Fruit fly (Drosophila melanogaster) whole organism, prepupa: ENCODE data around the gene gwl.

Experiments
- CG10631 ChIP-seq: fragments of 200-800 bp; sonication (Bioruptor generic); optimal IDR thresholded peaks from 2 replicates; lab custom pipeline; 2016; ENCODE audit warnings: missing biosample characterization, missing genetic modification characterization
- CG10669 ChIP-seq: fragments of 200-800 bp; sonication (Bioruptor generic); optimal IDR thresholded peaks from 3 replicates; lab custom pipeline; 2018; ENCODE audit warnings: missing biosample characterization, mild to moderate bottlenecking, missing genetic modification characterization, moderate library complexity
- CG11294 ChIP-seq: fragments of 200-800 bp; sonication (Bioruptor generic); IDR thresholded peaks from 2 replicates; pipeline ENCODE4 v1.3.6; 2022; ENCODE audit warnings: missing biosample characterization, missing genetic modification characterization
- CG11762 ChIP-seq: fragments of 200-800 bp; sonication (Bioruptor generic); optimal IDR thresholded peaks from 3 replicates; lab custom pipeline; 2016; ENCODE audit warnings: missing biosample characterization, missing genetic modification characterization; ENCODE audit not compliant: insufficient read depth
- CG11902 ChIP-seq: fragments of 200-800 bp; sonication (Bioruptor generic); optimal IDR thresholded peaks from 3 replicates; lab custom pipeline; 2016; ENCODE audit warnings: missing biosample characterization, missing genetic modification characterization
- CG15336 ChIP-seq: fragments of 200-800 bp; sonication (Bioruptor generic); IDR thresholded peaks from 2 replicates; pipeline ENCODE4 v1.3.6; 2022; ENCODE audit warnings: missing biosample characterization, missing genetic modification characterization
- CG1621 ChIP-seq: fragments of 200-800 bp; sonication (Bioruptor generic); optimal IDR thresholded peaks from 3 replicates; lab custom pipeline; 2018; ENCODE audit warnings: missing biosample characterization, mild to moderate bottlenecking, missing genetic modification characterization
- CG3032 ChIP-seq: fragments of 200-800 bp; optimal IDR thresholded peaks from 2 replicates; lab custom pipeline; 2019; ENCODE audit warnings: missing biosample characterization, mild to moderate bottlenecking, missing genetic modification characterization, moderate library complexity
- CG32006 ChIP-seq: fragments of 200-800 bp; sonication (Bioruptor generic); optimal IDR thresholded peaks from 3 replicates; lab custom pipeline; 2017; ENCODE audit warnings: missing biosample characterization, mild to moderate bottlenecking, missing genetic modification characterization
- CG3919 ChIP-seq: fragments of 200-800 bp; sonication (Bioruptor generic); optimal IDR thresholded peaks from 3 replicates; lab custom pipeline; 2016; ENCODE audit warnings: missing biosample characterization, missing genetic modification characterization
- CG6276 ChIP-seq: fragments of 200-800 bp; sonication (Bioruptor generic); optimal IDR thresholded peaks from 2 replicates; lab custom pipeline; 2017; ENCODE audit warnings: missing biosample characterization, mild to moderate bottlenecking, missing genetic modification characterization
- CG6792 ChIP-seq: fragments of 200-800 bp; sonication (Bioruptor generic); optimal IDR thresholded peaks from 3 replicates; lab custom pipeline; 2016; ENCODE audit warnings: missing biosample characterization, missing genetic modification characterization
- CG6808 ChIP-seq: fragments of 200-800 bp; sonication (Bioruptor generic); optimal IDR thresholded peaks from 3 replicates; lab custom pipeline; 2017; ENCODE audit warnings: missing biosample characterization, missing genetic modification characterization, mild to moderate bottlenecking, moderate library complexity, missing genetic modification reagents
- CG6854 ChIP-seq: fragments of 200-800 bp; sonication (Bioruptor generic); optimal IDR thresholded peaks from 2 replicates; lab custom pipeline; 2017; ENCODE audit warnings: missing biosample characterization, mild to moderate bottlenecking, missing genetic modification characterization
- CG7368 ChIP-seq: fragments of 200-800 bp; sonication (Bioruptor generic); optimal IDR thresholded peaks from 3 replicates; lab custom pipeline; 2016; ENCODE audit warnings: missing biosample characterization, missing genetic modification characterization
- CG8319 ChIP-seq: fragments of 200-800 bp; sonication (Bioruptor generic); optimal IDR thresholded peaks from 3 replicates; lab custom pipeline; 2016; ENCODE audit warnings: missing biosample characterization, missing genetic modification characterization
- CG9139 ChIP-seq: fragments of 200-800 bp; sonication (Bioruptor generic); optimal IDR thresholded peaks from 3 replicates; lab custom pipeline; 2017; ENCODE audit warnings: missing biosample characterization, mild to moderate bottlenecking, missing genetic modification characterization
- Eip75B ChIP-seq: fragments of 200-800 bp; sonication (Bioruptor generic); optimal IDR thresholded peaks from 3 replicates; lab custom pipeline; 2016; ENCODE audit warnings: missing biosample characterization, missing genetic modification characterization
- Eip78C ChIP-seq: fragments of 200-800 bp; sonication (Bioruptor generic); peaks from one replicate; lab custom pipeline; 2016; ENCODE audit warnings: missing biosample characterization, missing genetic modification characterization
- Ets21C ChIP-seq: fragments of 200-800 bp; sonication (Bioruptor generic); optimal IDR thresholded peaks from 3 replicates; lab custom pipeline; 2016; ENCODE audit warnings: missing biosample characterization, missing genetic modification characterization
- Ets96B ChIP-seq: fragments of 200-800 bp; optimal IDR thresholded peaks from 2 replicates; lab custom pipeline; 2019; ENCODE audit warnings: missing biosample characterization, mild to moderate bottlenecking, missing genetic modification characterization, moderate library complexity
- Gug ChIP-seq: fragments of 200-800 bp; sonication (Bioruptor generic); IDR thresholded peaks from 2 replicates; pipeline ENCODE4 v1.3.6; 2022; ENCODE audit warnings: missing biosample characterization, missing genetic modification characterization
- Hr38 ChIP-seq: sonication (Bioruptor generic); optimal IDR thresholded peaks from 2 replicates; lab custom pipeline; 2016; ENCODE audit warnings: missing biosample characterization, missing genetic modification characterization
- Lpt ChIP-seq: fragments of 200-800 bp; sonication (Bioruptor generic); optimal IDR thresholded peaks from 3 replicates; lab custom pipeline; 2016; ENCODE audit warnings: missing biosample characterization, missing genetic modification characterization
- Met ChIP-seq: fragments of 200-800 bp; sonication (Bioruptor generic); optimal IDR thresholded peaks from 3 replicates; lab custom pipeline; 2016; ENCODE audit warnings: missing biosample characterization, missing genetic modification characterization
- Smox ChIP-seq: fragments of 200-800 bp; sonication (Bioruptor generic); optimal IDR thresholded peaks from 3 replicates; lab custom pipeline; 2016; ENCODE audit warnings: missing biosample characterization, missing genetic modification characterization
- Sox14 ChIP-seq: fragments of 200-800 bp; sonication (Bioruptor generic); optimal IDR thresholded peaks from 3 replicates; lab custom pipeline; 2016; ENCODE audit warnings: missing biosample characterization, missing genetic modification characterization
- Sox15 ChIP-seq: fragments of 200-800 bp; sonication (Bioruptor generic); optimal IDR thresholded peaks from 3 replicates; lab custom pipeline; 2016; ENCODE audit warnings: missing biosample characterization, missing genetic modification characterization
- achi ChIP-seq: fragments of 200-800 bp; sonication (Bioruptor generic); optimal IDR thresholded peaks from 3 replicates; lab custom pipeline; 2016; ENCODE audit warnings: missing biosample characterization, missing genetic modification characterization
- cyc ChIP-seq: fragments of 200-800 bp; sonication (Bioruptor generic); optimal IDR thresholded peaks from 3 replicates; lab custom pipeline; 2016; ENCODE audit warnings: missing biosample characterization, missing genetic modification characterization
- dsx ChIP-seq: fragments of 200-800 bp; optimal IDR thresholded peaks from 3 replicates; lab custom pipeline; 2019; ENCODE audit warnings: missing biosample characterization, mild to moderate bottlenecking, missing genetic modification characterization, moderate library complexity; ENCODE audit not compliant: poor library complexity, severe bottlenecking
- eg ChIP-seq: fragments of 200-800 bp; sonication (Bioruptor generic); IDR thresholded peaks from 3 replicates; pipeline ENCODE4 v1.3.6; 2022; ENCODE audit warnings: missing biosample characterization, missing genetic modification characterization
- fkh ChIP-seq: fragments of 200-800 bp; sonication (Bioruptor generic); optimal IDR thresholded peaks from 3 replicates; lab custom pipeline; 2017; ENCODE audit warnings: missing biosample characterization, mild to moderate bottlenecking, missing genetic modification characterization, moderate library complexity
- lz ChIP-seq: fragments of 200-800 bp; sonication (Bioruptor generic); optimal IDR thresholded peaks from 3 replicates; lab custom pipeline; 2016; ENCODE audit warnings: missing biosample characterization, missing genetic modification characterization
- net ChIP-seq: fragments of 200-800 bp; sonication (Bioruptor generic); optimal IDR thresholded peaks from 3 replicates; lab custom pipeline; 2016; ENCODE audit warnings: missing biosample characterization, missing genetic modification characterization
- pdm3 ChIP-seq: fragments of 200-800 bp; sonication (Bioruptor generic); optimal IDR thresholded peaks from 3 replicates; lab custom pipeline; 2016; ENCODE audit warnings: missing biosample characterization, missing genetic modification characterization
- salr ChIP-seq, 2 experiments: fragments of 200-800 bp; sonication (Bioruptor generic); optimal IDR thresholded peaks; 3 replicates each; lab custom pipeline; 2016 to 2018; ENCODE audit warnings: missing biosample characterization in 2 of 2, missing genetic modification characterization in 2 of 2, mild to moderate bottlenecking in 1 of 2
- spab ChIP-seq: fragments of 200-800 bp; sonication (Bioruptor generic); optimal IDR thresholded peaks from 2 replicates; lab custom pipeline; 2017; ENCODE audit warnings: missing biosample characterization, mild to moderate bottlenecking, missing genetic modification characterization, missing genetic modification reagents
- svp ChIP-seq: fragments of 200-800 bp; sonication (Bioruptor generic); peaks from one replicate; lab custom pipeline; 2016; ENCODE audit warnings: missing biosample characterization, missing genetic modification characterization
- topi ChIP-seq: fragments of 200-800 bp; sonication (Bioruptor generic); optimal IDR thresholded peaks from 3 replicates; lab custom pipeline; 2016; ENCODE audit warnings: missing biosample characterization, missing genetic modification characterization

The gwl gene

dm6 chr3R:18743270-18743922 is 2.8 kb upstream of the gwl start, which contains the start of gene Mekk1 (continued):
- TF ChIP-seq eg (GFP tag; lab: Robert Waterston, UW) (peak; percentile 32; the same call in 2 of the 3 replicates), CG9139 (GFP tag; lab: Kevin White, UChicago) (no peak), net (GFP tag; lab: Kevin White, UChicago) (peak; percentile 7), dsx (peak; percentile 36), Ets21C (peak; percentile 49), Sox15 (GFP tag; lab: Kevin White, UChicago) (no peak), Hr38 (no peak), CG10669 (GFP tag; lab: Kevin White, UChicago) (peak; percentile 11), CG11762 (GFP tag; lab: Kevin White, UChicago) (peak; percentile 22), CG10631 (peak; percentile 30), CG6854 (GFP tag; lab: Kevin White, UChicago) (no peak), cyc (GFP tag; lab: Kevin White, UChicago) (peak; percentile 65), Smox (no peak), fkh (GFP tag; lab: Kevin White, UChicago) (no peak), Eip78C (GFP tag; lab: Kevin White, UChicago) (peak; percentile 84), Met (GFP tag; lab: Kevin White, UChicago) (peak; percentile 62), lz (peak; percentile 59), CG3919 (peak; percentile 39), pdm3 (peak; percentile 61)

dm6 chr3R:18748087-18748486 is 1.9 kb downstream of the gwl start:
- TF ChIP-seq CG6792 (GFP tag; lab: Kevin White, UChicago) (no peak), Met (GFP tag; lab: Kevin White, UChicago) (no peak), CG7368 (GFP tag; lab: Kevin White, UChicago) (no peak), Sox15 (GFP tag; lab: Kevin White, UChicago) (no peak), cyc (GFP tag; lab: Kevin White, UChicago) (no peak), CG1621 (no peak), CG32006 (GFP tag; lab: Kevin White, UChicago) (no peak), CG3919 (no peak), CG9139 (GFP tag; lab: Kevin White, UChicago) (no peak), svp (GFP tag; lab: Kevin White, UChicago) (no peak), CG11762 (GFP tag; lab: Kevin White, UChicago) (no peak), lz (no peak), Gug (GFP tag; lab: Robert Waterston, UW) (no peak)
- TF ChIP-seq, all 60 proteins: peak for 0

- TF ChIP-seq achi (GFP tag; lab: Kevin White, UChicago): no peak
- TF ChIP-seq eg (GFP tag; lab: Robert Waterston, UW): no peak
- peak; percentile 96 for TF ChIP-seq svp (GFP tag; lab: Kevin White, UChicago)
- TF ChIP-seq net (GFP tag; lab: Kevin White, UChicago): no peak
- no peak for TF ChIP-seq Smox
- no peak for TF ChIP-seq CG6792 (GFP tag; lab: Kevin White, UChicago)
- TF ChIP-seq, all 60 proteins: peak for 1
Measured at dm6 chr3R:18749786-18750185, 3.6 kb downstream of the gwl start.

- TF ChIP-seq Hr38: no peak
- TF ChIP-seq CG1621: no peak
- TF ChIP-seq Eip78C (GFP tag; lab: Kevin White, UChicago): no peak
- TF ChIP-seq lz: peak; percentile 87
- TF ChIP-seq Ets96B (tag; lab: Kevin White, UChicago): no peak
- TF ChIP-seq CG6854 (GFP tag; lab: Kevin White, UChicago): peak; percentile 19
- TF ChIP-seq CG6808 (GFP tag; lab: Kevin White, UChicago): peak; percentile 100
- TF ChIP-seq Smox: no peak
- no peak for TF ChIP-seq pdm3
- TF ChIP-seq salr (GFP tag; optimal IDR thresholded peaks at IDR 0.05; lab: Kevin White, UChicago): peak in 1 of 2 experiments; percentile 42
- TF ChIP-seq CG32006 (GFP tag; lab: Kevin White, UChicago): no peak
- TF ChIP-seq CG3032: no peak
- no peak for TF ChIP-seq Eip75B (GFP tag; lab: Kevin White, UChicago)
- no peak for TF ChIP-seq topi
- TF ChIP-seq CG6276 (GFP tag; lab: Kevin White, UChicago): no peak
- TF ChIP-seq CG7368 (GFP tag; lab: Kevin White, UChicago): no peak
- TF ChIP-seq Sox14 (GFP tag; lab: Kevin White, UChicago): peak; percentile 94
- TF ChIP-seq spab (GFP tag; lab: Kevin White, UChicago): no peak
- TF ChIP-seq CG10669 (GFP tag; lab: Kevin White, UChicago): no peak
- no peak for TF ChIP-seq CG9139 (GFP tag; lab: Kevin White, UChicago)
- peak; percentile 52; the same call in 1 of the 2 replicates for TF ChIP-seq CG11294 (GFP tag; lab: Robert Waterston, UW)
- peak; percentile 37; the same call in 1 of the 3 replicates for TF ChIP-seq eg (GFP tag; lab: Robert Waterston, UW)
- peak; percentile 93 for TF ChIP-seq svp (GFP tag; lab: Kevin White, UChicago)
- TF ChIP-seq CG15336: 0 out of 2 replicates have a peak, but pooled peaks have one; percentile 11
- TF ChIP-seq Lpt (GFP tag; lab: Kevin White, UChicago): no peak
- peak; percentile 79 for TF ChIP-seq cyc (GFP tag; lab: Kevin White, UChicago)
- TF ChIP-seq CG8319 (GFP tag; lab: Kevin White, UChicago): no peak
- peak; percentile 62 for TF ChIP-seq CG11902 (GFP tag; lab: Kevin White, UChicago)
Measured at dm6 chr3R:18758548-18759257, 12.5 kb downstream of the gwl start, which contains the start of gene Epg5. Epg5 (minus strand) TSS chr3R:18758873.
